Fruit fly (Drosophila melanogaster): ENCODE results near the gene qm.

qm gene

dm6 chr3L:7359827-7360323, 11.8 kb downstream of the qm start, which contains the start of gene pst:
Gene pst, minus strand, starts transcription at chr3L:7360263.
- no peak for TF ChIP-seq Smox (GFP tag; optimal IDR thresholded peaks at IDR 0.05)
- peak; percentile 92 for TF ChIP-seq svp (GFP tag)
- TF ChIP-seq vri (GFP tag; optimal IDR thresholded peaks at IDR 0.05) = peak; percentile 46
- TF ChIP-seq CG16779 (tag; optimal IDR thresholded peaks at IDR 0.05) = no peak
- no peak for TF ChIP-seq Met (GFP tag; optimal IDR thresholded peaks at IDR 0.05)
- no peak for TF ChIP-seq CG8319 (GFP tag; optimal IDR thresholded peaks at IDR 0.05)
- no peak for TF ChIP-seq CG10669 (GFP tag; optimal IDR thresholded peaks at IDR 0.05)
- no peak for TF ChIP-seq Eip93F (GFP tag; optimal IDR thresholded peaks at IDR 0.05)
- TF ChIP-seq cyc (GFP tag; optimal IDR thresholded peaks at IDR 0.05) = peak; percentile 0
- TF ChIP-seq eg (GFP tag; IDR thresholded peaks at IDR 0.05) = no peak
- TF ChIP-seq CG1621 (tag; optimal IDR thresholded peaks at IDR 0.05) = no peak
- no peak for TF ChIP-seq CG34406 (GFP tag; optimal IDR thresholded peaks at IDR 0.05)
- TF ChIP-seq Gug (GFP tag; IDR thresholded peaks at IDR 0.05) = no peak
- TF ChIP-seq CG6808 (GFP tag; optimal IDR thresholded peaks at IDR 0.05) = no peak
- TF ChIP-seq CG11902 (GFP tag; optimal IDR thresholded peaks at IDR 0.05) = no peak
- TF ChIP-seq esn (GFP tag; optimal IDR thresholded peaks at IDR 0.05) = no peak
- no peak for TF ChIP-seq pdm3 (GFP tag; optimal IDR thresholded peaks at IDR 0.05)
- TF ChIP-seq fkh (GFP tag; optimal IDR thresholded peaks at IDR 0.05) = no peak
- TF ChIP-seq net (GFP tag; optimal IDR thresholded peaks at IDR 0.05) = no peak
- TF ChIP-seq OdsH (GFP tag; optimal IDR thresholded peaks at IDR 0.05) = no peak
- TF ChIP-seq Ets96B (tag; optimal IDR thresholded peaks at IDR 0.05) = no peak
- TF ChIP-seq CG7368 (GFP tag; optimal IDR thresholded peaks at IDR 0.05) = no peak
- TF ChIP-seq CG9139 (GFP tag; optimal IDR thresholded peaks at IDR 0.05) = no peak
- no peak for TF ChIP-seq dac (GFP tag; optimal IDR thresholded peaks at IDR 0.05)
- no peak for TF ChIP-seq Ets21C (GFP tag; optimal IDR thresholded peaks at IDR 0.05)
- no peak for TF ChIP-seq CG31627 (GFP tag; optimal IDR thresholded peaks at IDR 0.05)
- TF ChIP-seq fd59A (GFP tag; optimal IDR thresholded peaks at IDR 0.05) = no peak
- no peak for TF ChIP-seq CG3032 (tag; optimal IDR thresholded peaks at IDR 0.05)
- peak in 1 of 2 experiments; percentile 1 for TF ChIP-seq ss (GFP tag; optimal IDR thresholded peaks at IDR 0.05)
- no peak for TF ChIP-seq Eip75B (GFP tag; optimal IDR thresholded peaks at IDR 0.05)
- TF ChIP-seq achi (GFP tag; optimal IDR thresholded peaks at IDR 0.05) = no peak
- no peak for TF ChIP-seq CG4318 (GFP tag; optimal IDR thresholded peaks at IDR 0.05)
- no peak for TF ChIP-seq CG8119 (GFP tag; IDR thresholded peaks at IDR 0.05)
- no peak for TF ChIP-seq dsx (GFP tag; optimal IDR thresholded peaks at IDR 0.05; ENCODE audit: poor library complexity, severe bottlenecking)
- TF ChIP-seq Sox15 (GFP tag; optimal IDR thresholded peaks at IDR 0.05) = no peak
- TF ChIP-seq Blimp-1 (GFP tag; optimal IDR thresholded peaks at IDR 0.05) = no peak
- TF ChIP-seq Sox102F (GFP tag; optimal IDR thresholded peaks at IDR 0.05) = no peak
- peak; percentile 71 for TF ChIP-seq Eip78C (GFP tag)
- TF ChIP-seq fd85E (GFP tag; optimal IDR thresholded peaks at IDR 0.05) = peak; percentile 12
- TF ChIP-seq CG6854 (GFP tag; optimal IDR thresholded peaks at IDR 0.05) = peak; percentile 49
- TF ChIP-seq CG6163 (GFP tag; IDR thresholded peaks at IDR 0.05) = no peak
- TF ChIP-seq CG15336 (GFP tag; IDR thresholded peaks at IDR 0.05) = no peak
- no peak for TF ChIP-seq CG8632 (GFP tag; optimal IDR thresholded peaks at IDR 0.05)
- no peak for TF ChIP-seq CG10631 (GFP tag; optimal IDR thresholded peaks at IDR 0.05)
- no peak for TF ChIP-seq topi (GFP tag; optimal IDR thresholded peaks at IDR 0.05)
- no peak for TF ChIP-seq Hr38 (GFP tag; optimal IDR thresholded peaks at IDR 0.05)
- TF ChIP-seq Hr39 (GFP tag; optimal IDR thresholded peaks at IDR 0.05) = no peak
- TF ChIP-seq CG3919 (GFP tag; optimal IDR thresholded peaks at IDR 0.05) = peak; percentile 8
- TF ChIP-seq Hr4 (GFP tag; optimal IDR thresholded peaks at IDR 0.05) = no peak
- no peak for TF ChIP-seq CG6792 (GFP tag; optimal IDR thresholded peaks at IDR 0.05)
- no peak for TF ChIP-seq spab (GFP tag; optimal IDR thresholded peaks at IDR 0.05)
